Worm (Caenorhabditis elegans): ENCODE results near the gene M04C3.1.

M04C3.1 gene

ce11 chrV:19484507-19484906 is 39.1 kb upstream of the M04C3.1 start, which contains the start of gene Y43F8B.17:
Y43F8B.17 (plus strand) TSS chrV:19484721.
- no peak for TF ChIP-seq Y55F3AM.14 (GFP tag; optimal IDR thresholded peaks at IDR 0.05)
- no peak for TF ChIP-seq nhr-21 (tag; optimal IDR thresholded peaks at IDR 0.05)
- no peak for TF ChIP-seq blmp-1 (tag; optimal IDR thresholded peaks at IDR 0.05; ENCODE audit: insufficient read depth)
- TF ChIP-seq fos-1 (tag; optimal IDR thresholded peaks at IDR 0.05) = no peak
- TF ChIP-seq R02D3.7 (tag; optimal IDR thresholded peaks at IDR 0.05) = no peak
- TF ChIP-seq mab-5 (tag; optimal IDR thresholded peaks at IDR 0.05) = no peak
- no peak for TF ChIP-seq ceh-16 (tag; optimal IDR thresholded peaks at IDR 0.05)
- TF ChIP-seq aly-2 (tag; optimal IDR thresholded peaks at IDR 0.05) = no peak
- TF ChIP-seq sem-4 (tag; optimal IDR thresholded peaks at IDR 0.05) = no peak
- TF ChIP-seq gmeb-1 (tag; optimal IDR thresholded peaks at IDR 0.05) = no peak
- no peak for TF ChIP-seq unc-39 (tag; optimal IDR thresholded peaks at IDR 0.05)
- TF ChIP-seq ztf-11 (tag; optimal IDR thresholded peaks at IDR 0.05) = no peak
- TF ChIP-seq F13H6.1 (tag; optimal IDR thresholded peaks at IDR 0.05) = no peak
- no peak for TF ChIP-seq ceh-82 (tag; optimal IDR thresholded peaks at IDR 0.05)
- TF ChIP-seq nhr-77 (tag; optimal IDR thresholded peaks at IDR 0.05) = no peak
- no peak for TF ChIP-seq sma-9 (GFP tag; optimal IDR thresholded peaks at IDR 0.05)
- TF ChIP-seq sma-9 (tag; optimal IDR thresholded peaks at IDR 0.05) = no peak
- TF ChIP-seq nhr-129 (tag; optimal IDR thresholded peaks at IDR 0.05) = no peak
- TF ChIP-seq lin-39 (tag; optimal IDR thresholded peaks at IDR 0.05) = no peak

DNA sequence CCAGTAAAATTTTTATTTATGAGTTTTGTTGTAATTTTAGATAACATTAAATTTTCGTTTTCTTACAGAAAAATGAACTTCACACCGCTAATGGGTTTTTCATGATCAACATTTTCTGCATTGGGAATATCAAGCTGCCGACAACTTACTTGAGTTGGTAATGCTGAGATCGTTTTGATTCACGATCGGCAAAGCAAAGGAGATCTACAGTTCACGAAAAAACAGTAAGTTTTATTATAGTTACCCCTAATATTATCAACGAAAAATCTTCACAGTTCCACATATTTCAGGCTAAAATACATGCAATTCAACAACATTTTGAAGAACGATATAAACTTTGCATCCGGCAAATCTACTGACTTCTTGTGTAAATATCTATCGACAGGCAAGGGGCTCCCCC is 37.1 kb upstream of the M04C3.1 start, which contains the start of gene Y43F8B.22:
Y43F8B.22 (plus strand) TSS at position 301 of the 400 bp plus-strand sequence.
- TF ChIP-seq nhr-77 (tag; optimal IDR thresholded peaks at IDR 0.05) (no peak), alr-1 (tag; optimal IDR thresholded peaks at IDR 0.05) (no peak), nhr-6 (tag; optimal IDR thresholded peaks at IDR 0.05) (no peak), fos-1 (tag; optimal IDR thresholded peaks at IDR 0.05) (no peak), ztf-1 (GFP tag; conservative IDR thresholded peaks at IDR 0.05) (no peak), nhr-23 (tag; optimal IDR thresholded peaks at IDR 0.05) (no peak), nhr-25 (tag; optimal IDR thresholded peaks at IDR 0.05) (no peak)

DNA sequence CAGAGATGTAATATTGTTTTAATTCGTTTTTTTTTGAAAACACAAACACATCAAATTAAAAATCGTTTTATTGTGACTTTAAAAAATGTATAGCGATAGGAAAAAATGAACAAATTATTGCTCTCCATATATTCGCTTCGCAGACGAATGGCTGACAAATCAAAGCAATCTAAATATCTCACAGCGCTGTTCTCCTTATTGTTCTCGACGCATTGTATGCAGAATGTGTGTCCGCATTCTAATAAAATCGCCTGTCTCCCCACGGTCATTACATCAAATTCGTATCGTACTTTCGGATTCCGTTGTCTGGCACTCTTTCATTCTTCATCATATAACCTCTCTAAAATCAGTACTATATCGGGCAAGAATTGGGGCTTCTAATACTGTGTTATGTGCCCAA is 32.4 kb upstream of the M04C3.1 start, which contains the start of gene Y43F8B.9:
Y43F8B.9 (plus strand) TSS at position 301 of the 400 bp plus-strand sequence.
- TF ChIP-seq sma-3 (GFP tag; optimal IDR thresholded peaks at IDR 0.05) = no peak
- TF ChIP-seq sem-4 (tag; optimal IDR thresholded peaks at IDR 0.05) = no peak
- TF ChIP-seq mab-5 (tag; optimal IDR thresholded peaks at IDR 0.05) = no peak
- no peak for TF ChIP-seq elt-3 (tag; optimal IDR thresholded peaks at IDR 0.05)
- TF ChIP-seq mdl-1 (tag; optimal IDR thresholded peaks at IDR 0.05) = no peak

- no peak for TF ChIP-seq ztf-11 (tag; optimal IDR thresholded peaks at IDR 0.05)
- TF ChIP-seq egl-27 (tag; optimal IDR thresholded peaks at IDR 0.05) = no peak
- no peak for TF ChIP-seq crh-2 (tag; optimal IDR thresholded peaks at IDR 0.05)
Observed at ce11 chrV:19477302-19477701, 31.9 kb upstream of the M04C3.1 start.

DNA sequence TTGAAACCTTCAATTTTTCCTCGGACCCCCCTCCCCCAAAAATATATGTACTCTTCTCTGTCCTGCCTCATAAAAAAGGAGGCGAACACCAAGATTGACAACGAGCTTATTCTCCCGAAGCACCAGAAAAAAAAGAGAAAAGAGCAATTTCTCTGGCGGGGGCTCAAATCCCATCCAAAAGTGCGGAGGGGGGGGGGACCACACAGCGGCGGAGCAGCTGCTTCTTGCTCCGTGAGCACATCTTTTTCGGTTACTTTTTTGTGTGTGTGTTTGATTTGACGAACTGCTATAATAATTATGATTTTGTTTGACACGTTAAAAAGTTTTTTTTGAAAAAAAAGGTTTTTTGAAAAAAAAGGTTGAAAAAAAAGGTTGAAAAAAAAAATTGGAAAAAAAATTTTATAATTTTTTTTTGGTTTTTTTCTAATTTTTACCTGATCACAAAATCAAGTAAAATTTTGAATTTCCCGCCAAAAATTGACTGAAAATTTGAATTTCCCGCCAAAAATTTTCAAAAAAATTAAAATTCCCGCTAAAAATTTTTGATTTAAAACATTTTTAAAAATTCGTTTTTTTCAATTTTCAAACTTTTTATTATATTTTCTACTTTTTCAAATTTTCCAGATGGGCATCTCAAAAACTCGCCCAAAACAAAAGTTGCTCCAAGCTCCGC is 28.6 kb upstream of the M04C3.1 start, which contains the start of gene Y43F8B.10:
Y43F8B.10 (plus strand) TSS at position 623 of the 673 bp plus-strand sequence.
- TF ChIP-seq dmd-4 (tag; optimal IDR thresholded peaks at IDR 0.05) (no peak), sem-4 (tag; optimal IDR thresholded peaks at IDR 0.05) (no peak), C34F6.9 (tag; optimal IDR thresholded peaks at IDR 0.05) (no peak), nhr-12 (tag; optimal IDR thresholded peaks at IDR 0.05) (no peak), nhr-21 (tag; optimal IDR thresholded peaks at IDR 0.05) (no peak), gmeb-1 (tag; optimal IDR thresholded peaks at IDR 0.05) (no peak), sma-9 (GFP tag; optimal IDR thresholded peaks at IDR 0.05) (no peak), sma-9 (tag; optimal IDR thresholded peaks at IDR 0.05) (no peak), elt-3 (tag; optimal IDR thresholded peaks at IDR 0.05) (no peak), aly-2 (tag; optimal IDR thresholded peaks at IDR 0.05) (no peak), blmp-1 (tag; optimal IDR thresholded peaks at IDR 0.05; ENCODE audit: insufficient read depth) (no peak), nhr-237 (tag; optimal IDR thresholded peaks at IDR 0.05) (no peak), mbf-1 (tag; optimal IDR thresholded peaks at IDR 0.05) (no peak), fos-1 (tag; optimal IDR thresholded peaks at IDR 0.05) (no peak), ztf-4 (tag; optimal IDR thresholded peaks at IDR 0.05) (no peak), nhr-11 (tag; optimal IDR thresholded peaks at IDR 0.05) (no peak), lin-13 (GFP tag; optimal IDR thresholded peaks at IDR 0.05) (no peak), elt-1 (tag; optimal IDR thresholded peaks at IDR 0.05) (no peak), sma-3 (GFP tag; optimal IDR thresholded peaks at IDR 0.05) (no peak), peb-1 (tag; optimal IDR thresholded peaks at IDR 0.05) (no peak), zag-1 (tag; optimal IDR thresholded peaks at IDR 0.05) (no peak)

All from whole organism, L2 larva.